Worm (Caenorhabditis elegans): ENCODE results near the gene T16G12.1.

ce11 chrIII:10093093-10093492 is 43.4 kb upstream of the T16G12.1 start:
- TF ChIP-seq unc-39 (tag; optimal IDR thresholded peaks at IDR 0.05) (no peak), lin-13 (tag; optimal IDR thresholded peaks at IDR 0.05) (no peak)
